Fruit fly (Drosophila melanogaster): ENCODE results near the gene lectin-37Da.

lectin-37Da gene

DNA sequence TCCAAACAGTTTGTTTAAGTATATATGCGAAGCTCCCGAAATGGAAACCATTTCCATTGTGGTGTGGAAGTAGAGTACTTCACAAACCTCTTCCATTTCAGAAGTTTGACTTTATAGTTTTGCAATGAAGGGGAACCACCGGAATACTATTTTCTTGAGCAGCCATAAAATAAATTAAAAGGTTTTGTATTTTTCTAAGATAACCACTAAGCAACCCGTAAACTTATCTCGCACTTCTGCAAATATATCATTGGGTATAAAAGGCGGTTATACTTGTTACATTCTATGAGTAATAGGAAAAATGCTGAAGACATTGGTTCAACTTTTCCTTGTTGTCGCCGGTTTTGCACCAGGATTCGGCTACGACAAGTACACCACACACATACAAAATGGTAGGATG, at the start of gene lectin-37Da:
lectin-37Da (plus strand) TSS at position 301 of the 400 bp plus-strand sequence.
- no peak for TF ChIP-seq CG17801 (GFP tag; optimal IDR thresholded peaks at IDR 0.05; ENCODE audit: partially characterized antibody)

- no peak for TF ChIP-seq CG17801 (GFP tag; optimal IDR thresholded peaks at IDR 0.05; ENCODE audit: partially characterized antibody)
Observed at dm6 chr2L:19370046-19370445, 48.1 kb upstream of the lectin-37Da start, which contains the start of gene CG17349. Gene CG17349, plus strand, starts transcription at chr2L:19370445.

DNA sequence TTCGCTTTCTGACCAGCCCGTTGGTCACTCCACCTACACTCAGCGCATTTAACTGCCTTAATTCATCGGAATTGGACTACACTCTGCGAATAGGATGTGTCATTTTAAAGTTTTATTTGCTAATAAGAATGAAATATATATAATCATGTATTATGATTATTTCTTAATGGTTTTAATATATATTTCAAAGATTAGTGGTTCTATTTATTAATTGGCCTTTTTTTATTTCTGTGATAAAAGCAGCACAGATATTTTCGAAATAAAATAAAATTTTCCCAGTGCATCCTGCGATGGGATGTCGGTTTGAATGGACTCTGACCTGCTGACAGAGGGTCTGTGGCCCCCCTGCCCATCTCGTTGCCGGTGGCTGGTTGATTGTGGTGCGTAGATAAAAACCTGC, 44.3 kb upstream of the lectin-37Da start:
- no peak for TF ChIP-seq CG17801 (GFP tag; optimal IDR thresholded peaks at IDR 0.05; ENCODE audit: partially characterized antibody)

DNA sequence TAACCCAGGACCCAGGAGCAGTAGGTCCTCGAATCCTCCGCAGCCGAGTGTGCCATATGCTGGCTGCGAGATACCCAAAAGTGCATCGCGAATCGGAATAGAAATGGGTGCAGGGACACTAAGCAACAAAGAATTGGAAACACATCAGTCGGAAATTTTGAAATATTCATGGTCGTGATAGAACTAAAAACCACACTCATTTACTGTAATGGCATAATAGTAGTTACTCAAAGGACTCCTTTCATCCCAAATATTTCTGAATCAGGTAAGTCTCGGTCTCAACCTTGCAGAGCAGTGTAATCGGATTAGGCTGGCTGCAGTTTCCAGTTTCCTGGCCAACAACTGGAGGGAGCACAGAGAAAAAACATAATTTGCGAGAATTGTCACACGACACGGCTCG, 42.0 kb upstream of the lectin-37Da start:
- no peak for TF ChIP-seq CG17801 (GFP tag; optimal IDR thresholded peaks at IDR 0.05; ENCODE audit: partially characterized antibody)

DNA sequence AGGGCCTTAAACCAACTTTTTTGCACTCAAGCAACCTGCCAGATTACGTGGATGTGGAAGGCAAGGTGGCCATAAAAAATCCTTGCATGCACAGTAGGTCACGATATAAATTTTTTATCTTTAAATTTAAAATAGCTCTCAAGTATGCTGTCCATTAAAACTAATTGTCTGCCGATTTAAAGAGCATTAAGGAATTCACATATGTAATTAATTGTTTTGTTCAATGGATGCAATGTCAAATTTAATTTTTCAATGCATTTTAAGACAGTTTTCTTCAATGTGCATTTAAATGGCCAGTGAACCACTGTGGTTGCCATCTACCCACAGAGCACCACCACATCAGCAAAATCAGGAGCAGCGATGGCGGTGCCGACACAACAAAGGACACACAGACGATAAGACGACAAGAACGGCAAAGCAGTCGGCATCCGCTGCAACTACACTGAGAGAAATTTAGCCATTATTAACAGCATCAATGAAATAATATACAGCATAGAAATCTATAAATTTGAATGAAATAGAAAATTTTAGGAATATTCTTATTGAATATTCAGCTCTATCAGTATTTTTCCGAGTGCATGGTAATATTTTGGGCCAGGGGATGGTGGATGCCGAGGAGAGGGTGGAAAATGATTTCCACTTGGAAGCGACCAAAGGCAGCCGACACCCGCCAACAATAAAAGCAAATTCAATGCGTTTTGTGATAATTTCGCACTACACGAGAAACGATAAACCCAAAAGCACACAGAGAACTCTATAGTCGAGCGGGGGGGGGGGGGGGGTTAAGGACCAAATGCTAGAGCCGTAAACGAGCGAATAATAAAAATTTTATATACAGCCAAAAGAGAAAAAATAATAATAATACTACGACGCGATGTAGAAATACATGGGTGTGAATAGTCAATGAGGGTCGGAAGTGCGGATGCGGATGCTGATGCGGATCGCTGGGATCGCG, 40.7 kb upstream of the lectin-37Da start:
- no peak for TF ChIP-seq CG17801 (GFP tag; optimal IDR thresholded peaks at IDR 0.05; ENCODE audit: partially characterized antibody)

- TF ChIP-seq CG17801 (GFP tag; optimal IDR thresholded peaks at IDR 0.05; ENCODE audit: partially characterized antibody) = no peak
Observed at dm6 chr2L:19378620-19379019, 39.5 kb upstream of the lectin-37Da start.

DNA sequence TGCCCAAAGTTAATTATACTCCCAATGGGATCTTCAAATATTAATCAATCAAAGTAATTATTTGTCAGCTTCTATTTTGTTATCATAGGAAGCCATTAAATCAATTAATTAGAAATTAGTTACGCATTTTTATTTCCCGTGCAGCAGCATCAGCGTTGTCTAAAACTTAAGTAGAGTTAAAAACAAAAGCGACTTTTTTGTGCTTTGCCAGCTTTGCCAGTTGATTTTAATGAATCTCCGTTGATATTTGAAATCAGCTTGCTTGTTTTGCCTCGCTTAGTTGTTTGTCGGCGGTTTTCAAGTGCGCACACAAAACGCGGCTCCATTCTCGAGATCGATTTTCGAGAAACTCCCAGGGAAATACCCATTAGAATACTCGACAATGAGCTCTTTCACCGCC, 37.5 kb upstream of the lectin-37Da start, which contains the start of gene CG17350:
CG17350 (plus strand) TSS at position 301 of the 400 bp plus-strand sequence.
- TF ChIP-seq CG17801 (GFP tag; optimal IDR thresholded peaks at IDR 0.05; ENCODE audit: partially characterized antibody) = no peak

- no peak for TF ChIP-seq CG17801 (GFP tag; optimal IDR thresholded peaks at IDR 0.05; ENCODE audit: partially characterized antibody)
Observed at dm6 chr2L:19382353-19382752, 35.8 kb upstream of the lectin-37Da start.

- no peak for TF ChIP-seq CG17801 (GFP tag; optimal IDR thresholded peaks at IDR 0.05; ENCODE audit: partially characterized antibody)
Observed at dm6 chr2L:19386106-19386715, 31.9 kb upstream of the lectin-37Da start, which contains the start of gene fon. Gene fon, minus strand, starts transcription at chr2L:19386205.

dm6 chr2L:19388966-19389365, 29.2 kb upstream of the lectin-37Da start:
- TF ChIP-seq CG17801 (GFP tag; optimal IDR thresholded peaks at IDR 0.05; ENCODE audit: partially characterized antibody) = no peak

- no peak for TF ChIP-seq CG17801 (GFP tag; optimal IDR thresholded peaks at IDR 0.05; ENCODE audit: partially characterized antibody)
Observed at dm6 chr2L:19389749-19390148, 28.4 kb upstream of the lectin-37Da start, which contains the start of gene CG17549. Gene CG17549, minus strand, starts transcription at chr2L:19390075.

DNA sequence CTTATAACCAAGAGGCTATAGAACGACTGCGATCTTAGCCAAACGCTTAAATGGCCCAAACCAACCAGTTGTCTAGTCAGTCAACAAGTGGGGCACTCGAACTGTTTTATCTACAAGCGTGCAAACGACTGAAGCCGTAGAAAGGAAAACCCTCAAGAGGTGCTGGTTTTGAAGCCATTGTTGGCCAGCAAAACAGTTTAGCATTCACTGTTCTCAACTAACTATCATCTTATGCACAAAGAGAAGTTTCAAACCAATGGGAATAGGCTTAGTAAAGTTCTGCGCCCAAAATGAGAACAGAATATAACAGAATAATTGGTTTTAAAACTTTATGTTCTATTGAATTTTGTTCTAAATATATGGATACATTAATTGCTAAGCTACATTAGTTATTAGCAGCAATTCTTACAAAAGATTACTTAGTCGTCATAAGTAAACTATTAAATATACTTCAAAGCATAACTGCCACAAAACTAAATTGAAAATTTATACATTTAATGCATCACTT, 24.4 kb upstream of the lectin-37Da start, which contains the start of gene CG31798:
CG31798 (plus strand) TSS at position 458 of the 508 bp plus-strand sequence.
- no peak for TF ChIP-seq CG17801 (GFP tag; optimal IDR thresholded peaks at IDR 0.05; ENCODE audit: partially characterized antibody)

DNA sequence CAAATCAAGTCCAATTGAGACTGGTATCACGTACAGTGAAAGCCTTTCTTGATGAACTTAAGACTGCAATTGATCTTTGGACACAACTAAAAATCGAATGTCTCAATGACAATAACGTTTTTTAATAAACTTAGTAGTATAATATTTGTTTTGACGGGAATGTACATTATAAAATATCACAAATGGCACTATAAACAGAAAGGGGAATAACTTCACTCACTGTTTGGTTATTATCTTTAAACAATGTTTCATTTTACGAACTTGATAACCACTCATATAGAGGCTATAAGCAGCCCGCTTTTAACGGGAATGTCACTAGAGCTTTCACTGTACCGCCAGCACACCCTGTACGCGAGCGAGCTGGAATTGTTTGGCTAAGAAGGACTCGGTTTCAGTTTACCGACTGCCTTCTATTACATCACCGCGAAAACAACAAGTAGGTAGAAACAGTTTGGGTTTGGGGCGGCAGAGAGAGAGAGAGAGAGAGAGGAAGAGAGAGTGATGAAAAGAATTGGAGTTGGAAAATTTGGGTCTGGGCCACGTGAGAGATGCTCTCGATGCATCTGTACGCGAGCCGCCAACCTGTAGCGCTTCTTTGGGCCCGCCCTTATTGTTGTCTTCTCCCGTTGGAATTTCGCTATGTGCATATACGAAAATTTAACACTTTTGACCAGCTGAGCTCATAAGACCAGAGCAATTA, 20.4 kb upstream of the lectin-37Da start:
- TF ChIP-seq CG17801 (GFP tag; optimal IDR thresholded peaks at IDR 0.05; ENCODE audit: partially characterized antibody) = no peak

dm6 chr2L:19398317-19399234, 19.5 kb upstream of the lectin-37Da start, which contains the start of gene CG17544:
Gene CG17544, minus strand, starts transcription at chr2L:19398493.
- no peak for TF ChIP-seq CG17801 (GFP tag; optimal IDR thresholded peaks at IDR 0.05; ENCODE audit: partially characterized antibody)
